Worm (Caenorhabditis elegans) whole organism, mixed stage, embryonic: ENCODE measurements around the gene F20B6.5.

Experiments
- ceh-39 ChIP-seq: fragments of 150-350 bp; optimal IDR thresholded peaks from 2 replicates; lab custom pipeline; 2014; ENCODE audit warnings: missing biosample characterization, missing genetic modification characterization
- hlh-1 ChIP-seq: fragments of 150-350 bp; optimal IDR thresholded peaks from 2 replicates; lab custom pipeline; 2014; ENCODE audit warnings: missing biosample characterization, missing genetic modification reagents, missing genetic modification characterization
- lsy-2 ChIP-seq: fragments of 150-350 bp; optimal IDR thresholded peaks from 2 replicates; lab custom pipeline; 2014; ENCODE audit warnings: missing biosample characterization, missing genetic modification characterization
- nhr-237 ChIP-seq: fragments of 150-350 bp; optimal IDR thresholded peaks from 2 replicates; lab custom pipeline; 2014; ENCODE audit warnings: missing biosample characterization, missing genetic modification characterization
- nhr-28 ChIP-seq: fragments of 150-350 bp; optimal IDR thresholded peaks from 2 replicates; lab custom pipeline; 2014; ENCODE audit warnings: missing biosample characterization, missing genetic modification characterization
- unc-39 ChIP-seq: fragments of 150-350 bp; optimal IDR thresholded peaks from 2 replicates; lab custom pipeline; 2014; ENCODE audit warnings: missing biosample characterization, missing genetic modification characterization
- ztf-11 ChIP-seq: fragments of 150-350 bp; optimal IDR thresholded peaks from 2 replicates; lab custom pipeline; 2014; ENCODE audit warnings: missing biosample characterization, missing genetic modification characterization

DNA sequence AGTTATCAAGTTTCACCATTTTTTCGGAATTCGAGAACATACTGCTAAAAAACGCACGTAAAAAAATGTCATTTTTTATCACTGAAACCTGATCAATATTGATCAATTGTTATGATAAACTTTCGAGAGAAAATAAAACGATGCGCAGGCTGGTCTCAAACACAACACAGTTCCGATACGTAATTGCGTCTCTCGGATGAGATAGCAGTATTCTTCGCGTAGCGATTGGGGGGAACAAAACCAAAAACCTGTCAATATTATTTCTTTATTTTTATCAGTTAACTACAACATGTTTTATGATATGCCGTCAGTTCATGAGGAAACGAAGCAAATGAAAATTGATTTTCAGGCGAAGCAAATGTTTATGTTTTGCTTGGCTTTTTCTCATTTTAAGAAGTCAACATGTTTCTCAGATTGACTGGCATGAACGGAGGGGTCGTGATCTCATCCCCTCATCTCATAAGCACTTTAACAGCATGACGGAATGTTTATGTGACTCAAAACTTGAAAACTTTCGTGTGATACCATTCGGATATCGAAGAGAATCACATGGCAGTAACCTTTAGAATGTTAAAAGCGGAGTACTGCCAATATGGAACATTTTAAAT lies 15.9 kb upstream of the F20B6.5 start:
- TF ChIP-seq lsy-2 (tag; lab: Kevin White, UChicago) (no peak), nhr-237 (tag; lab: Kevin White, UChicago) (no peak), hlh-1 (tag; lab: Kevin White, UChicago) (no peak), unc-39 (tag; lab: Kevin White, UChicago) (no peak), ceh-39 (tag; lab: Kevin White, UChicago) (no peak), nhr-28 (tag; lab: Kevin White, UChicago) (no peak), ztf-11 (no peak)
